Worm (Caenorhabditis elegans): ENCODE measurements around the gene aakg-3.

Gene aakg-3

DNA sequence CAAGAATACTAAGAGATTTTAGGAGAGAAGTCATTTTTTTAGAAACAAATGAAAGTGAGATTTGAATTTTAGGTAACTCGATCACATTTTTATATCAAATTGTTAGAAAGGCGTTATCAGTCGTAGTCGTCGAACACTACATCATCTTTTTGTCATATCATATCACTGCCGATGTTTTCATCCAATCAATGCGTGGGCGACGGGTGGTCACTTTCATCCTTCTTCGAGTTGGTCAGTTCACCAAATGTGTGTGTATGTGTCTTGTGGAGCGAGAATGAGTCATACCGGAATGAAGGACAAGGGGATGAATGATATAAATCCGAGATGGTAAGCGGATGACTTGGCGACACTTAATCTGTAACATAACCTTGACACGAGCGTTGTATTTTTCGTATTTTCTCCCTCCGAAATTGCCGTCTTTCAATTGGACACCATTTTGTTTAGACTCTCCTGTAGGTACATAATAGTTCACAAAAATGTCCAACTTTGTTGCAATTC is 29.7 kb upstream of the aakg-3 start, which contains the start of the genes Y41G9A.10 and Y41G9A.5:
Gene Y41G9A.10 (minus strand): TSS at position 51 of the 498 bp plus-strand sequence.
Gene Y41G9A.5 (plus strand): TSS at position 160 of the 498 bp plus-strand sequence.
- TF ChIP-seq snu-23 (GFP tag; optimal IDR thresholded peaks at IDR 0.05) (peak; percentile 4), nhr-85 (tag) (peak; percentile 81), vab-15 (tag; optimal IDR thresholded peaks at IDR 0.05) (no peak), nhr-28 (tag; optimal IDR thresholded peaks at IDR 0.05) (no peak), ets-5 (GFP tag; IDR thresholded peaks at IDR 0.05) (no peak), pag-3 (tag; optimal IDR thresholded peaks at IDR 0.05; ENCODE audit: borderline replicate concordance, insufficient read depth) (no peak), blmp-1 (tag; optimal IDR thresholded peaks at IDR 0.05) (peak; percentile 80), mdl-1 (tag; optimal IDR thresholded peaks at IDR 0.05) (no peak), pqm-1 (tag; optimal IDR thresholded peaks at IDR 0.05) (no peak), zag-1 (tag; optimal IDR thresholded peaks at IDR 0.05) (no peak), lin-14 (GFP tag; optimal IDR thresholded peaks at IDR 0.05) (peak; percentile 57), efl-3 (GFP tag; optimal IDR thresholded peaks at IDR 0.05) (no peak), egl-27 (tag; optimal IDR thresholded peaks at IDR 0.05) (no peak), elt-3 (tag; optimal IDR thresholded peaks at IDR 0.05) (peak in 4 of 6 experiments; percentile 34 to 79 (median 66)), lir-3 (tag; optimal IDR thresholded peaks at IDR 0.05; ENCODE audit: poor library complexity) (no peak)

DNA sequence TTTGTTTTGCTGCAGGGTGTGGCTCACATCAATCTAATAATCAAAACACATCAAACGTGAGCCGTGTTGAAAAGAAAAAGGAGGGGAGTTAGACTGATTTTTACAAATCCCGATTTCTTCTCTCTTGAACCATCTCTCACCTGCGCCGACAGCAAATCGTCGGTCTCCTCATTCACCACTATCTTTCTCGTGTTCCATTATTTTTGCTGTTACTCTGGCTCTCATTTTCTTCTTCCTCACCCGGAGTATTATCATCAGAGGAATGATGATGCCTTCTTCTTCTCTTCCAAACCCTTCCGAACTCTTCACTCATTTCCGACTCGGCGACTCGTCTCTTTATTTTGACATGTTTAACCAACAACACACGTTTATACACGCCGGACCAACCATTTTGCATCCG is 26.0 kb upstream of the aakg-3 start:
- peak; percentile 8 for TF ChIP-seq rnt-1 (tag; optimal IDR thresholded peaks at IDR 0.05)
- TF ChIP-seq blmp-1 (tag; optimal IDR thresholded peaks at IDR 0.05) = no peak
- peak; percentile 55 for TF ChIP-seq nhr-71 (tag; optimal IDR thresholded peaks at IDR 0.05)
- TF ChIP-seq lin-14 (GFP tag; optimal IDR thresholded peaks at IDR 0.05) = peak; percentile 55

DNA sequence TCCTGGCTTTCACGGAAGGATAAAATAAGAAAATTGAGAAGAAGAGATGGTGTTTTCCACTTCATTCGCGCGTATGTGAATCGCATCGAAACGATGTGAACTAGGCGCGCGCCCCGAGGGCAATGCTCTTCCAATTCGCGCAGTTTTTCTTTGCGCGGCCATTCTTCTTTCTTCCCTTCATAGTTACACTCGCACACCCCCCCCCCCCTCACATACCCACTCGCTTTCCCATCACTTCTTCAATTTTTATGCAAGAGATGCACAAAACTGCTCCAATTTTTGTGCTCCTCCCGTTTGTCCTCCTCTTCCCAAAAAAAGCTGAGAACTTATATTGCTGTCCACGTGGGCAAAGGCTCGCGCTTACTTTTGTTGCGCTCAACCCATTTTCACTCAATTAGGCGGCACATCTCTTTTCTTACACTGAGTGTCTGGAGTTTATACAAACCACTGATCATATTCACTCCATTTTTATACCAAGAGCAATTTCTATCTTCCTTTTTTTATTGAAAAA is 22.7 kb upstream of the aakg-3 start:
- TF ChIP-seq jun-1 (tag; optimal IDR thresholded peaks at IDR 0.05) = no peak
- TF ChIP-seq lsy-2 (tag; optimal IDR thresholded peaks at IDR 0.05) = no peak
- TF ChIP-seq fkh-8 (tag; optimal IDR thresholded peaks at IDR 0.05) = no peak
- no peak for TF ChIP-seq ets-5 (GFP tag; IDR thresholded peaks at IDR 0.05)
- no peak for TF ChIP-seq egl-27 (tag; optimal IDR thresholded peaks at IDR 0.05)
- TF ChIP-seq lin-14 (GFP tag; optimal IDR thresholded peaks at IDR 0.05) = peak; percentile 72
- 0 out of 2 replicates have a peak, but pooled peaks have one; percentile 12 for TF ChIP-seq mab-9 (GFP tag; IDR thresholded peaks at IDR 0.05)
- no peak for TF ChIP-seq skn-1 (tag; optimal IDR thresholded peaks at IDR 0.05)
- TF ChIP-seq nhr-19 (GFP tag; conservative IDR thresholded peaks at IDR 0.05) = no peak

DNA sequence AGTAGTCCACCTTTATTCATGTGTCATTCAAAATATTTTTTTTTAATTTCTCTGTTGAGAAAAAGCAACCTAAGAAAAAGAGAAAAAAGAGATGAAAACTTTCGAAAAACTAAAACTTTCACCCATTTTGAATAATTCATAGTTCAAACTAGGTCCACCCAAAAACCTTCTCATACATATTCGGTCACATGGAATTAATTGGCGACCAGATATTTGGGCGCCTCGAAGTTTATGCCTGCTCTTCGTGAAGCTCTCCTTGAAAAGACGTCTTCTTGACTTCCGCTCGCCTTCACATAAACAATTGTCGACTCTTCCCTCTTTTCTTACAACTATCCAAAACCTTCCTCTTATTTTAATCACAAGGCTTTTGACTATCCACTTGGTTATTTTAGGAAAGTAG is 20.6 kb upstream of the aakg-3 start:
- TF ChIP-seq vab-15 (tag; optimal IDR thresholded peaks at IDR 0.05) = no peak
- peak; percentile 49 for TF ChIP-seq lin-14 (GFP tag; optimal IDR thresholded peaks at IDR 0.05)
- no peak for TF ChIP-seq efl-1 (optimal IDR thresholded peaks at IDR 0.05)
- TF ChIP-seq efl-1 (GFP tag; optimal IDR thresholded peaks at IDR 0.05 in 1 of 2) = no peak
- TF ChIP-seq unc-86 (tag; optimal IDR thresholded peaks at IDR 0.05) = peak; percentile 65
- no peak for TF ChIP-seq zag-1 (tag; optimal IDR thresholded peaks at IDR 0.05)

DNA sequence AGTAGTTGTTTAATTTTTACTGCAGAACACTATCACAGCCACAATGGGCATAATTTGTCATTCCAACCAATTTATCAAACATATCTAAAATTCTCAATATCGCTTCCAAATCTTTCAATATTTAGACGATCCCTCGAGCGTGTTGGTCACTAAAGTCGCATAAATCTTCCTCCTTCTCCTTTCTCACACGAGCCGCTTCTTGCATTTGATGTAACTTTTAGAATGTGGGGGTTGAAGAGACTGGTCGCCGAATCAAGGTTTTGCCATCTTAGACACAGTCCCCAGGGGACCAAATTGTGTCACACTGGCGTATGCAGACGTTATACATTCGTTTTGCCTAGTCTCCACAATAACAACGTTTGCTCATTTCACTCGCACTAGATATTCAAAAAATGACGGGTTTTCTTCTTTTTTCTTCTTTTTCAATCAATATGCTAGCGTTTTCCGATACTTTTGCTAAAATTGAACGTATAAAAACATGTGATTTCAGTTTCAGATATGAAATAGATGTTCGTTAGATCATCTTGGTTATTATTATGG is 18.7 kb upstream of the aakg-3 start, which contains the start of gene gbb-1:
Gene gbb-1 (plus strand): TSS at position 490 of the 540 bp plus-strand sequence.
- TF ChIP-seq lin-14 (GFP tag; optimal IDR thresholded peaks at IDR 0.05) (peak; percentile 58), nhr-90 (tag; optimal IDR thresholded peaks at IDR 0.05; ENCODE audit: poor library complexity) (no peak)

DNA sequence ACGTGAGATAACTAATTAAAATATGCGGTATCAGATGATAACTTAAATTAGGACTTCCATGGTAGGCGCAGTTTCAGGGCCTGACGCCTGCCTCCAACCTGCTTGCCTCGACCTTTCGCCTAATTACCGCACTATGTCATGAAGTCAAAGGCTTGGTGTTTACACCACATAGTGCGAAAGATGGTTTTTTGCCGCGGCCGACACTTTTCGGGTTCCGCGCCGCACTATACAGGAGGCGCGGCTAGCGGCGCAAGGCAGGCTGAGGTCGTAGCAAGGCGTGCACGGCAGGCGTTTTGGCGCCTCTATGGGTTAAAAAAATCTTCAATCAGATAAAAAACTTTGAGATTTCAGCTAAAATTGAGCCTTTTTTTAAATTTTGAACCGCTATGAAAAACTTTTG is 15.5 kb upstream of the aakg-3 start:
- TF ChIP-seq snpc-4 (tag; optimal IDR thresholded peaks at IDR 0.05) (peak; percentile 87), nhr-71 (tag; optimal IDR thresholded peaks at IDR 0.05) (no peak), efl-1 (optimal IDR thresholded peaks at IDR 0.05) (no peak), efl-1 (GFP tag; optimal IDR thresholded peaks at IDR 0.05 in 1 of 2) (peak in 1 of 2 experiments; percentile 26), mab-9 (GFP tag; IDR thresholded peaks at IDR 0.05) (0 out of 2 replicates have a peak, but pooled peaks have one; percentile 28)

Data from whole organism, L1 larva.